Fruit fly (Drosophila melanogaster) whole organism, embryonic: Measurements from ENCODE around the gene AGO2.

Source experiments
- B-H2 ChIP-seq: fragments of 200-800 bp; sonication (Bioruptor generic); optimal IDR thresholded peaks from 2 replicates; lab custom pipeline; 2018; ENCODE audit warnings: missing biosample characterization, mild to moderate bottlenecking, missing genetic modification characterization
- CG1024 ChIP-seq: fragments of 200-800 bp; sonication (Bioruptor generic); IDR thresholded peaks from 2 replicates; pipeline ENCODE4 v1.3.6; 2022; ENCODE audit warnings: missing biosample characterization, missing genetic modification characterization
- CG10959 ChIP-seq: fragments of 200-800 bp; sonication (Bioruptor generic); IDR thresholded peaks from 2 replicates; pipeline ENCODE4 v1.3.6; 2022; ENCODE audit warnings: missing biosample characterization, missing genetic modification characterization
- CG12942 ChIP-seq: fragments of 200-800 bp; sonication (Bioruptor generic); optimal IDR thresholded peaks from 3 replicates; lab custom pipeline; 2016; ENCODE audit warnings: missing biosample characterization, missing genetic modification characterization
- CG15601 ChIP-seq: fragments of 200-800 bp; sonication (Bioruptor generic); optimal IDR thresholded peaks from 3 replicates; lab custom pipeline; 2019; ENCODE audit warnings: missing biosample characterization, mild to moderate bottlenecking, missing genetic modification characterization, moderate library complexity
- CG15696 ChIP-seq: fragments of 200-800 bp; sonication (Bioruptor generic); optimal IDR thresholded peaks from 2 replicates; lab custom pipeline; 2019; ENCODE audit warnings: missing biosample characterization, mild to moderate bottlenecking, missing genetic modification characterization, moderate library complexity
- CG17802 ChIP-seq: fragments of 200-800 bp; sonication (Bioruptor generic); optimal IDR thresholded peaks from 2 replicates; lab custom pipeline; 2018; ENCODE audit warnings: missing biosample characterization, mild to moderate bottlenecking, missing genetic modification characterization, moderate library complexity
- CG18764 ChIP-seq: fragments of 200-800 bp; sonication (Bioruptor generic); optimal IDR thresholded peaks from 3 replicates; lab custom pipeline; 2016; ENCODE audit warnings: missing biosample characterization, missing genetic modification characterization
- CG2199 ChIP-seq: fragments of 200-800 bp; sonication (Bioruptor generic); IDR thresholded peaks from 3 replicates; pipeline ENCODE4 v1.3.6; 2022; ENCODE audit warnings: missing biosample characterization, missing genetic modification characterization
- CG31365 ChIP-seq: fragments of 200-800 bp; sonication (Bioruptor generic); optimal IDR thresholded peaks from 2 replicates; lab custom pipeline; 2018; ENCODE audit warnings: missing biosample characterization, mild to moderate bottlenecking, missing genetic modification characterization
- CG34376 ChIP-seq: fragments of 200-800 bp; sonication (Bioruptor generic); optimal IDR thresholded peaks from 2 replicates; lab custom pipeline; 2018; ENCODE audit warnings: missing biosample characterization, mild to moderate bottlenecking, missing genetic modification characterization
- CG6813 ChIP-seq: fragments of 200-800 bp; sonication (Bioruptor generic); optimal IDR thresholded peaks from 2 replicates; lab custom pipeline; 2017; ENCODE audit warnings: missing biosample characterization, missing genetic modification characterization, mild to moderate bottlenecking, moderate library complexity, missing genetic modification reagents
- CG7357 ChIP-seq: fragments of 200-800 bp; sonication (Bioruptor generic); IDR thresholded peaks from 3 replicates; pipeline ENCODE4 v1.3.6; 2022; ENCODE audit warnings: missing biosample characterization, missing genetic modification characterization
- CG8290 ChIP-seq, 3 experiments: fragments of 200-800 bp; sonication (Bioruptor generic); optimal IDR thresholded peaks; 2 replicates each; lab custom pipeline; 2016 to 2019; ENCODE audit warnings: missing biosample characterization in 3 of 3, missing genetic modification characterization in 3 of 3, mild to moderate bottlenecking in 2 of 3, moderate library complexity in 1 of 3
- CG8388 ChIP-seq: fragments of 200-800 bp; sonication (Bioruptor generic); optimal IDR thresholded peaks from 2 replicates; lab custom pipeline; 2019; ENCODE audit warnings: missing biosample characterization, mild to moderate bottlenecking, missing genetic modification characterization, moderate library complexity
- Dek ChIP-seq: fragments of 200-800 bp; sonication (Bioruptor generic); optimal IDR thresholded peaks from 3 replicates; lab custom pipeline; 2019; ENCODE audit warnings: missing biosample characterization, mild to moderate bottlenecking, missing genetic modification characterization, moderate library complexity
- Doc3 ChIP-seq: fragments of 200-800 bp; sonication (Bioruptor generic); IDR thresholded peaks from 3 replicates; pipeline ENCODE4 v1.3.6; 2022; ENCODE audit warnings: missing biosample characterization, missing genetic modification characterization; ENCODE audit not compliant: partially characterized antibody
- Fer2 ChIP-seq: fragments of 200-800 bp; sonication (Bioruptor generic); optimal IDR thresholded peaks from 2 replicates; lab custom pipeline; 2018; ENCODE audit warnings: missing biosample characterization, mild to moderate bottlenecking, missing genetic modification characterization, moderate library complexity
- GATAe ChIP-seq: fragments of 200-800 bp; sonication (Bioruptor generic); conservative IDR thresholded peaks from 2 replicates; pipeline ENCODE4 v1.3.6; 2022; ENCODE audit warnings: missing biosample characterization, missing genetic modification characterization
- H2.0 ChIP-seq: fragments of 200-800 bp; sonication (Bioruptor generic); IDR thresholded peaks from 2 replicates; pipeline ENCODE4 v1.3.6; 2022; ENCODE audit warnings: missing biosample characterization, missing genetic modification characterization
- Med ChIP-seq: fragments of 200-800 bp; sonication (Bioruptor generic); peaks from one replicate; lab custom pipeline; 2016; ENCODE audit warnings: missing biosample characterization, missing genetic modification characterization, mild to moderate bottlenecking, inconsistent platforms, moderate library complexity
- Tbp ChIP-seq: fragments of >200 bp; optimal IDR thresholded peaks from 2 replicates; lab custom pipeline; 2018; ENCODE audit warnings: missing biosample characterization, missing genetic modification characterization
- Usf ChIP-seq: fragments of 200-800 bp; sonication (Bioruptor generic); optimal IDR thresholded peaks from 2 replicates; lab custom pipeline; 2017; ENCODE audit warnings: missing genotype, missing biosample characterization, missing genetic modification characterization
- eve ChIP-seq, 2 experiments: fragments of >200 bp; optimal IDR thresholded peaks; 2 replicates each; lab custom pipeline; 2017; ENCODE audit warnings: missing biosample characterization in 2 of 2, missing genetic modification characterization in 2 of 2
- exex ChIP-seq: fragments of 200-800 bp; sonication (Bioruptor generic); optimal IDR thresholded peaks from 4 replicates; lab custom pipeline; 2018; ENCODE audit warnings: missing biosample characterization, mild to moderate bottlenecking, missing genetic modification characterization, moderate library complexity
- grn ChIP-seq: fragments of 200-800 bp; sonication (Bioruptor generic); optimal IDR thresholded peaks from 3 replicates; lab custom pipeline; 2017; ENCODE audit warnings: missing biosample characterization, missing genetic modification characterization
- lab ChIP-seq: fragments of 200-800 bp; sonication (Bioruptor generic); optimal IDR thresholded peaks from 3 replicates; lab custom pipeline; 2017; ENCODE audit warnings: missing biosample characterization, missing genetic modification characterization, mild to moderate bottlenecking, moderate library complexity, missing genetic modification reagents
- maf-S ChIP-seq: fragments of 200-800 bp; sonication (Bioruptor generic); optimal IDR thresholded peaks from 2 replicates; lab custom pipeline; 2016; ENCODE audit warnings: missing biosample characterization, missing genetic modification characterization
- mirr ChIP-seq: fragments of 200-800 bp; sonication (Bioruptor generic); optimal IDR thresholded peaks from 3 replicates; lab custom pipeline; 2018; ENCODE audit warnings: missing biosample characterization, mild to moderate bottlenecking, missing genetic modification characterization
- pho ChIP-seq: fragments of 200-800 bp; sonication (Bioruptor generic); optimal IDR thresholded peaks from 2 replicates; lab custom pipeline; 2016; ENCODE audit warnings: missing biosample characterization, missing genetic modification characterization
- prd ChIP-seq, 3 experiments: fragments of >200 bp in 2 of 3; fragments of 200-800 bp in 1 of 3; sonication (Bioruptor generic) in 1 of 3; optimal IDR thresholded peaks in 2 of 3; IDR thresholded peaks in 1 of 3; 2 replicates in 2 of 3; 3 replicates in 1 of 3; pipeline versions ENCODE4 v1.3.6 to Lab custom; 2017 to 2022; ENCODE audit warnings: missing biosample characterization in 1 of 3, missing genetic modification characterization in 1 of 3
- row ChIP-seq: fragments of 200-800 bp; sonication (Bioruptor generic); IDR thresholded peaks from 3 replicates; pipeline ENCODE4 v1.3.6; 2022; ENCODE audit warnings: missing biosample characterization, missing genetic modification characterization
- run ChIP-seq: fragments of 200-800 bp; sonication (Bioruptor generic); optimal IDR thresholded peaks from 3 replicates; lab custom pipeline; 2018; ENCODE audit warnings: missing biosample characterization, mild to moderate bottlenecking, missing genetic modification characterization
- sd ChIP-seq: fragments of 200-800 bp; sonication (Bioruptor generic); optimal IDR thresholded peaks from 3 replicates; lab custom pipeline; 2018; ENCODE audit warnings: missing biosample characterization, mild to moderate bottlenecking, missing genetic modification characterization, moderate library complexity
- slou ChIP-seq: fragments of 200-800 bp; sonication (Bioruptor generic); optimal IDR thresholded peaks from 3 replicates; lab custom pipeline; 2016; ENCODE audit warnings: missing biosample characterization, missing genetic modification characterization
- stc ChIP-seq: fragments of 200-800 bp; sonication (Bioruptor generic); IDR thresholded peaks from 2 replicates; pipeline ENCODE4 v1.3.6; 2022; ENCODE audit warnings: missing biosample characterization, missing genetic modification characterization
- sug ChIP-seq: fragments of 200-800 bp; optimal IDR thresholded peaks from 2 replicates; lab custom pipeline; 2019; ENCODE audit warnings: missing biosample characterization, mild to moderate bottlenecking, missing genetic modification characterization, moderate library complexity
- zf30C ChIP-seq: fragments of 200-800 bp; sonication (Bioruptor generic); optimal IDR thresholded peaks from 3 replicates; lab custom pipeline; 2018; ENCODE audit warnings: missing biosample characterization, mild to moderate bottlenecking, missing genetic modification characterization
- zfh1 ChIP-seq: fragments of 200-800 bp; sonication (Bioruptor generic); IDR thresholded peaks from 3 replicates; pipeline ENCODE4 v1.3.6; 2022; ENCODE audit warnings: missing biosample characterization, missing genetic modification characterization

AGO2 gene

DNA sequence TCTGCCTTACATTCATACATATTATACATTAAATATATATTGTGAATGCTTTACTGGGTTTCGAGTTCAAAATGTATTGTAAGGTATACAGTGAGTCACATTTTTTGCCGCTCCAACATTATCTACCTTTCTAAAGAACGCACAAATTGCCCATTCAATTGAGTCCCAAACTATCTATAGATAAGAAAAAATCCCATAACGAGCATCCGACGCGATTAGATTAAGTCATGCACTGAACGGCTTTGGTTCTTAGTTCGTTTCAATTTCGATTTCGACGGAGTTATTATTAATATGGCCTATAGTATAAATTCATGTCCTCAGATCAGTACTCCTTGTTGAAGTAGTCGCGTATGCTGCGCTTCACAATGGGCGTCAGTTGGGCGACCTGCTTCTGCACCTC, 36.4 kb upstream of the AGO2 start:
- peak; percentile 84; the same call in 2 of the 3 replicates for TF ChIP-seq CG2199 (GFP tag; lab: Robert Waterston, UW)
- TF ChIP-seq eve (GFP tag; optimal IDR thresholded peaks at IDR 0.05; lab: Kevin White, UChicago), result peak in 1 of 2 experiments; percentile 33
- TF ChIP-seq sug (tag; lab: Kevin White, UChicago), result peak; percentile 9
- TF ChIP-seq CG34376 (GFP tag; lab: Kevin White, UChicago), result peak; percentile 25
- TF ChIP-seq CG15696 (tag; lab: Kevin White, UChicago), result peak; percentile 12
- no peak for TF ChIP-seq CG12942 (GFP tag; lab: Kevin White, UChicago)
- peak; percentile 72 for TF ChIP-seq GATAe (GFP tag; lab: Robert Waterston, UW)
- peak; percentile 39 for TF ChIP-seq CG8388 (GFP tag; lab: Kevin White, UChicago)
- peak; percentile 8 for TF ChIP-seq grn
- no peak for TF ChIP-seq CG17802 (tag; lab: Kevin White, UChicago)
- TF ChIP-seq slou (GFP tag; lab: Kevin White, UChicago), result no peak
- no peak for TF ChIP-seq Fer2 (tag; lab: Kevin White, UChicago)
- TF ChIP-seq row (GFP tag; lab: Robert Waterston, UW), result peak; percentile 39; the same call in 2 of the 3 replicates
- TF ChIP-seq sd (tag; lab: Kevin White, UChicago), result peak; percentile 55
- TF ChIP-seq zfh1 (GFP tag; lab: Robert Waterston, UW), result 0 out of 3 replicates have a peak, but pooled peaks have one; percentile 24
- peak; percentile 12 for TF ChIP-seq mirr (GFP tag; lab: Kevin White, UChicago)
- TF ChIP-seq CG6813 (GFP tag; lab: Kevin White, UChicago), result no peak
- TF ChIP-seq exex (tag; lab: Kevin White, UChicago), result peak; percentile 93
- TF ChIP-seq CG31365 (tag; lab: Kevin White, UChicago), result no peak
- TF ChIP-seq Tbp (GFP tag; lab: Kevin White, UChicago), result no peak
- 0 out of 2 replicates have a peak, but pooled peaks have one; percentile 18 for TF ChIP-seq H2.0 (GFP tag; lab: Robert Waterston, UW)
- no peak for TF ChIP-seq prd (optimal IDR thresholded peaks at IDR 0.05; lab: Kevin White, UChicago)
- TF ChIP-seq prd (GFP tag; IDR thresholded peaks at IDR 0.05; lab: Robert Waterston, UW), result no peak; the same call in 2 of the 3 replicates
- peak; percentile 87 for TF ChIP-seq zf30C (GFP tag; lab: Kevin White, UChicago)
- TF ChIP-seq Med (GFP tag; lab: Kevin White, UChicago), result peak; percentile 18
- TF ChIP-seq CG8290 (GFP tag; optimal IDR thresholded peaks at IDR 0.05; lab: Kevin White, UChicago), result no peak
- peak in 1 of 2 experiments; percentile 25 for TF ChIP-seq CG8290 (tag; optimal IDR thresholded peaks at IDR 0.05; lab: Kevin White, UChicago)

- TF ChIP-seq stc (GFP tag; lab: Robert Waterston, UW) (0 out of 2 replicates have a peak, but pooled peaks have one; percentile 19), CG1024 (GFP tag; lab: Robert Waterston, UW) (no peak), Med (GFP tag; lab: Kevin White, UChicago) (peak; percentile 29), Dek (tag; lab: Kevin White, UChicago) (no peak), sd (tag; lab: Kevin White, UChicago) (no peak), CG18764 (no peak), CG7357 (GFP tag; lab: Robert Waterston, UW) (no peak), exex (tag; lab: Kevin White, UChicago) (peak; percentile 76), lab (GFP tag; lab: Kevin White, UChicago) (peak; percentile 4), CG34376 (GFP tag; lab: Kevin White, UChicago) (peak; percentile 12), CG15601 (peak; percentile 32), CG8290 (GFP tag; optimal IDR thresholded peaks at IDR 0.05; lab: Kevin White, UChicago) (no peak), CG8290 (tag; optimal IDR thresholded peaks at IDR 0.05; lab: Kevin White, UChicago) (peak in 1 of 2 experiments; percentile 17), mirr (GFP tag; lab: Kevin White, UChicago) (peak; percentile 63), Usf (GFP tag; lab: Kevin White, UChicago) (no peak), pho (GFP tag; lab: Kevin White, UChicago) (no peak), Doc3 (GFP tag; lab: Robert Waterston, UW) (no peak), CG2199 (GFP tag; lab: Robert Waterston, UW) (0 out of 3 replicates have a peak, but pooled peaks have one; percentile 56), maf-S (no peak), CG10959 (GFP tag; lab: Robert Waterston, UW) (no peak), GATAe (GFP tag; lab: Robert Waterston, UW) (peak; percentile 42), run (tag; lab: Kevin White, UChicago) (no peak), B-H2 (no peak), sug (tag; lab: Kevin White, UChicago) (peak; percentile 3)
Observed at dm6 chr3L:15518344-15518743, 35.6 kb upstream of the AGO2 start.
